Fruit fly (Drosophila melanogaster): ENCODE data around the gene CG33252.

- TF ChIP-seq CG8301 (tag; optimal IDR thresholded peaks at IDR 0.05) (no peak), CG17806 (tag; optimal IDR thresholded peaks at IDR 0.05) (no peak), CG8159 (tag; optimal IDR thresholded peaks at IDR 0.05) (no peak), EcR (GFP tag; optimal IDR thresholded peaks at IDR 0.05) (no peak), CG32121 (GFP tag; IDR thresholded peaks at IDR 0.05) (no peak)
Observed at dm6 chrX:16909886-16910285, 12.9 kb upstream of the CG33252 start.

Data from whole organism, pupa.